Worm (Caenorhabditis elegans) whole organism, mixed stage, embryonic: ENCODE data around the gene F20B6.10.
A peak's percentile ranks its signal among the peaks of the same experiment; 100 is the strongest.

Source experiments
- blmp-1 ChIP-seq: fragments of 150-350 bp; optimal IDR thresholded peaks from 2 replicates; lab custom pipeline; 2014; ENCODE audit warnings: missing biosample characterization, missing genetic modification characterization
- ceh-39 ChIP-seq: fragments of 150-350 bp; optimal IDR thresholded peaks from 2 replicates; lab custom pipeline; 2014; ENCODE audit warnings: missing biosample characterization, missing genetic modification characterization
- ceh-43 ChIP-seq: fragments of 200-800 bp; sonication (Bioruptor generic); optimal IDR thresholded peaks from 2 replicates; lab custom pipeline; 2018; ENCODE audit warnings: mild to moderate bottlenecking, missing genetic modification characterization, moderate library complexity, missing compliant biosample characterization
- ceh-83 ChIP-seq: fragments of 200-800 bp; sonication (Bioruptor generic); optimal IDR thresholded peaks from 2 replicates; lab custom pipeline; 2018; ENCODE audit warnings: mild to moderate bottlenecking, missing genetic modification characterization, missing compliant biosample characterization
- ces-1 ChIP-seq: fragments of 150-350 bp; optimal IDR thresholded peaks from 2 replicates; lab custom pipeline; 2014; ENCODE audit warnings: missing biosample characterization, missing genetic modification reagents, missing genetic modification characterization
- cnd-1 ChIP-seq: fragments of 200-800 bp; sonication (Bioruptor generic); optimal IDR thresholded peaks from 2 replicates; lab custom pipeline; 2018; ENCODE audit warnings: mild to moderate bottlenecking, missing genetic modification characterization, missing compliant biosample characterization
- drap-1 ChIP-seq: fragments of 200-800 bp; sonication (Bioruptor generic); optimal IDR thresholded peaks from 3 replicates; lab custom pipeline; 2018; ENCODE audit warnings: mild to moderate bottlenecking, missing genetic modification characterization, missing compliant biosample characterization
- elt-1 ChIP-seq: sonication (generic microtip); optimal IDR thresholded peaks from 2 replicates; lab custom pipeline; 2017; ENCODE audit warnings: missing genetic modification characterization, mild to moderate bottlenecking, missing compliant biosample characterization, antibody characterized with exemption, moderate library complexity, borderline replicate concordance; ENCODE audit not compliant: insufficient read depth
- elt-3 ChIP-seq: fragments of 150-350 bp; optimal IDR thresholded peaks from 2 replicates; lab custom pipeline; 2014; ENCODE audit warnings: missing biosample characterization, missing genetic modification characterization
- flh-1 ChIP-seq: fragments of 200-800 bp; sonication (Bioruptor generic); optimal IDR thresholded peaks from 2 replicates; lab custom pipeline; 2018; ENCODE audit warnings: mild to moderate bottlenecking, missing genetic modification characterization, moderate library complexity, missing compliant biosample characterization
- ham-2 ChIP-seq: fragments of 200-800 bp; sonication (Bioruptor generic); optimal IDR thresholded peaks from 2 replicates; lab custom pipeline; 2018; ENCODE audit warnings: mild to moderate bottlenecking, missing genetic modification characterization, missing compliant biosample characterization
- hlh-1 ChIP-seq: fragments of 150-350 bp; optimal IDR thresholded peaks from 2 replicates; lab custom pipeline; 2014; ENCODE audit warnings: missing biosample characterization, missing genetic modification reagents, missing genetic modification characterization
- lin-13 ChIP-seq: fragments of 150-350 bp; optimal IDR thresholded peaks from 2 replicates; lab custom pipeline; 2014; ENCODE audit warnings: missing biosample characterization, missing genetic modification characterization
- lin-32 ChIP-seq: fragments of 200-800 bp; sonication (Bioruptor generic); optimal IDR thresholded peaks from 2 replicates; lab custom pipeline; 2018; ENCODE audit warnings: mild to moderate bottlenecking, missing genetic modification characterization, missing compliant biosample characterization
- mab-5 ChIP-seq: fragments of 150-350 bp; optimal IDR thresholded peaks from 2 replicates; lab custom pipeline; 2014; ENCODE audit warnings: missing biosample characterization, missing genetic modification characterization
- mep-1 ChIP-seq: fragments of 150-350 bp; optimal IDR thresholded peaks from 2 replicates; lab custom pipeline; 2017; ENCODE audit warnings: missing biosample characterization, missing genetic modification reagents, missing genetic modification characterization, inconsistent platforms
- mls-2 ChIP-seq: sonication (generic microtip); optimal IDR thresholded peaks from 2 replicates; lab custom pipeline; 2016; ENCODE audit warnings: mild to moderate bottlenecking, missing genetic modification characterization, moderate library complexity, missing compliant biosample characterization
- nhr-12 ChIP-seq: fragments of 150-350 bp; optimal IDR thresholded peaks from 2 replicates; lab custom pipeline; 2014; ENCODE audit warnings: missing biosample characterization, missing genetic modification characterization
- nhr-2 ChIP-seq: fragments of 150-350 bp; optimal IDR thresholded peaks from 2 replicates; lab custom pipeline; 2014; ENCODE audit warnings: missing biosample characterization, missing genetic modification characterization
- nhr-237 ChIP-seq: fragments of 150-350 bp; optimal IDR thresholded peaks from 2 replicates; lab custom pipeline; 2014; ENCODE audit warnings: missing biosample characterization, missing genetic modification characterization
- nhr-28 ChIP-seq: fragments of 150-350 bp; optimal IDR thresholded peaks from 2 replicates; lab custom pipeline; 2014; ENCODE audit warnings: missing biosample characterization, missing genetic modification characterization
- nhr-76 ChIP-seq: sonication (generic microtip); optimal IDR thresholded peaks from 2 replicates; lab custom pipeline; 2017; ENCODE audit warnings: missing biosample characterization, missing genetic modification characterization
- pha-4 ChIP-seq: fragments of 150-350 bp; optimal IDR thresholded peaks from 2 replicates; lab custom pipeline; 2018; ENCODE audit warnings: missing biosample characterization, missing genetic modification reagents, missing genetic modification characterization
- sem-2 ChIP-seq: fragments of 200-800 bp; sonication (Bioruptor generic); optimal IDR thresholded peaks from 2 replicates; lab custom pipeline; 2018; ENCODE audit warnings: mild to moderate bottlenecking, missing genetic modification characterization, missing compliant biosample characterization
- snpc-4 ChIP-seq: fragments of 150-350 bp; optimal IDR thresholded peaks from 2 replicates; lab custom pipeline; 2014; ENCODE audit warnings: missing biosample characterization, missing genetic modification characterization
- sptf-1 ChIP-seq: sonication (generic microtip); optimal IDR thresholded peaks from 2 replicates; lab custom pipeline; 2017; ENCODE audit warnings: mild to moderate bottlenecking, missing genetic modification characterization, moderate library complexity, missing compliant biosample characterization
- tbx-8 ChIP-seq: fragments of 200-800 bp; sonication (Bioruptor generic); optimal IDR thresholded peaks from 2 replicates; lab custom pipeline; 2018; ENCODE audit warnings: mild to moderate bottlenecking, missing genetic modification characterization, moderate library complexity, missing compliant biosample characterization
- unc-39 ChIP-seq: fragments of 150-350 bp; optimal IDR thresholded peaks from 2 replicates; lab custom pipeline; 2014; ENCODE audit warnings: missing biosample characterization, missing genetic modification characterization
- unc-62 ChIP-seq: fragments of 150-350 bp; optimal IDR thresholded peaks from 2 replicates; lab custom pipeline; 2014; ENCODE audit warnings: missing biosample characterization, missing genetic modification reagents, missing genetic modification characterization
- zip-8 ChIP-seq: fragments of 150-350 bp; optimal IDR thresholded peaks from 2 replicates; lab custom pipeline; 2014; ENCODE audit warnings: missing biosample characterization, missing genetic modification characterization

Gene F20B6.10

ce11 chrX:4263820-4264219, 46.8 kb upstream of the F20B6.10 start:
- TF ChIP-seq blmp-1 (no peak), unc-39 (no peak), ceh-39 (tag; lab: Kevin White, UChicago) (no peak), nhr-28 (tag; lab: Kevin White, UChicago) (no peak), mab-5 (no peak)

- TF ChIP-seq nhr-28 (tag; lab: Kevin White, UChicago) (no peak), unc-39 (no peak), ham-2 (GFP tag; lab: Kevin White, UChicago) (no peak), tbx-8 (no peak), pha-4 (tag; lab: Kevin White, UChicago) (peak; percentile 65), snpc-4 (tag; lab: Kevin White, UChicago) (no peak), ceh-43 (GFP tag; lab: Kevin White, UChicago) (no peak), sptf-1 (tag; lab: Kevin White, UChicago) (no peak), zip-8 (no peak), ceh-39 (tag; lab: Kevin White, UChicago) (no peak), sem-2 (GFP tag; lab: Kevin White, UChicago) (no peak), unc-62 (GFP tag; lab: Kevin White, UChicago) (no peak), ces-1 (GFP tag; lab: Kevin White, UChicago) (no peak), nhr-76 (tag; lab: Kevin White, UChicago) (no peak), elt-1 (tag; lab: Kevin White, UChicago) (no peak), nhr-2 (tag; lab: Kevin White, UChicago) (no peak), mls-2 (tag; lab: Kevin White, UChicago) (no peak), blmp-1 (no peak), mep-1 (tag; lab: Kevin White, UChicago) (peak; percentile 8), lin-13 (tag; lab: Kevin White, UChicago) (peak; percentile 51), nhr-12 (no peak)
Observed at ce11 chrX:4260297-4260696, 43.3 kb upstream of the F20B6.10 start, which contains the start of gene C52B9.4. TSS of gene C52B9.4 (plus strand) at chrX:4260652.

- TF ChIP-seq mep-1 (tag; lab: Kevin White, UChicago): no peak
- no peak for TF ChIP-seq ceh-83
- no peak for TF ChIP-seq mab-5
- no peak for TF ChIP-seq unc-39
- TF ChIP-seq ceh-43 (GFP tag; lab: Kevin White, UChicago): no peak
- no peak for TF ChIP-seq elt-3
- no peak for TF ChIP-seq drap-1 (GFP tag; lab: Kevin White, UChicago)
- TF ChIP-seq nhr-12: no peak
- no peak for TF ChIP-seq nhr-2 (tag; lab: Kevin White, UChicago)
- no peak for TF ChIP-seq lin-13 (tag; lab: Kevin White, UChicago)
- no peak for TF ChIP-seq ces-1 (GFP tag; lab: Kevin White, UChicago)
- no peak for TF ChIP-seq blmp-1
- TF ChIP-seq snpc-4 (tag; lab: Kevin White, UChicago): no peak
Observed at ce11 chrX:4256761-4257160, 39.8 kb upstream of the F20B6.10 start, which contains the start of gene srv-6. TSS of gene srv-6 (plus strand) at chrX:4257061.

ce11 chrX:4255366-4255765, 38.4 kb upstream of the F20B6.10 start:
- TF ChIP-seq nhr-237 (tag; lab: Kevin White, UChicago) (no peak), mls-2 (tag; lab: Kevin White, UChicago) (no peak), unc-39 (no peak), pha-4 (tag; lab: Kevin White, UChicago) (no peak), sem-2 (GFP tag; lab: Kevin White, UChicago) (no peak), elt-3 (no peak), hlh-1 (tag; lab: Kevin White, UChicago) (no peak), nhr-2 (tag; lab: Kevin White, UChicago) (no peak), nhr-12 (no peak), elt-1 (tag; lab: Kevin White, UChicago) (no peak), unc-62 (GFP tag; lab: Kevin White, UChicago) (no peak), nhr-76 (tag; lab: Kevin White, UChicago) (no peak), sptf-1 (tag; lab: Kevin White, UChicago) (no peak), flh-1 (GFP tag; lab: Kevin White, UChicago) (no peak)

- TF ChIP-seq hlh-1 (tag; lab: Kevin White, UChicago) (peak; percentile 21), snpc-4 (tag; lab: Kevin White, UChicago) (no peak), elt-3 (no peak), cnd-1 (tag; lab: Kevin White, UChicago) (peak; percentile 40), pha-4 (tag; lab: Kevin White, UChicago) (no peak), lin-32 (no peak), ces-1 (GFP tag; lab: Kevin White, UChicago) (peak; percentile 28), lin-13 (tag; lab: Kevin White, UChicago) (peak; percentile 7), ceh-39 (tag; lab: Kevin White, UChicago) (peak; percentile 29)
Observed at ce11 chrX:4254782-4255181, 37.8 kb upstream of the F20B6.10 start, which contains the start of gene taf-11.1. TSS of gene taf-11.1 (plus strand) at chrX:4255170.
